Fruit fly (Drosophila melanogaster) whole organism, embryonic: ENCODE measurements around the gene Polr1B.
"Not testable (repeated sequence)": the region's sequence is repeated elsewhere in the genome, so short reads cannot be mapped to it uniquely, and the experiment has no call there.

ENCODE experiments used
- Awh ChIP-seq: fragments of 200-800 bp; sonication (Bioruptor generic); IDR thresholded peaks from 2 replicates; pipeline ENCODE4, ENCODE4 v1.3.6; 2022; ENCODE audit warnings: missing biosample characterization, missing genetic modification characterization
- CG12155 ChIP-seq: fragments of 200-800 bp; sonication (Bioruptor generic); optimal IDR thresholded peaks from 3 replicates; lab custom pipeline; 2016; ENCODE audit warnings: missing biosample characterization, missing genetic modification characterization
- CG16813 ChIP-seq: fragments of 200-800 bp; sonication (Bioruptor generic); IDR thresholded peaks from 3 replicates; pipeline ENCODE4 v1.3.6; 2022; ENCODE audit warnings: missing biosample characterization, missing genetic modification characterization; ENCODE audit not compliant: partially characterized antibody
- CG18599 ChIP-seq: fragments of 200-800 bp; sonication (Bioruptor generic); optimal IDR thresholded peaks from 3 replicates; lab custom pipeline; 2017; ENCODE audit warnings: missing biosample characterization, missing genetic modification characterization, mild to moderate bottlenecking, moderate library complexity, missing genetic modification reagents
- CG2116 ChIP-seq: fragments of 200-800 bp; sonication (Bioruptor generic); optimal IDR thresholded peaks from 3 replicates; lab custom pipeline; 2018; ENCODE audit warnings: missing biosample characterization, mild to moderate bottlenecking, missing genetic modification characterization
- CG34422 ChIP-seq: fragments of 200-800 bp; sonication (Bioruptor generic); IDR thresholded peaks from 3 replicates; pipeline ENCODE4 v1.3.6; 2022; ENCODE audit warnings: missing biosample characterization, missing genetic modification characterization
- CG5180 ChIP-seq: fragments of 200-800 bp; sonication (Bioruptor generic); optimal IDR thresholded peaks from 3 replicates; lab custom pipeline; 2017; ENCODE audit warnings: missing biosample characterization, missing genetic modification characterization, mild to moderate bottlenecking, moderate library complexity, missing genetic modification reagents
- CG7928 ChIP-seq: fragments of 200-800 bp; sonication (Bioruptor generic); optimal IDR thresholded peaks from 2 replicates; lab custom pipeline; 2017; ENCODE audit warnings: missing biosample characterization, mild to moderate bottlenecking, missing genetic modification characterization
- CG7963 ChIP-seq: fragments of 200-800 bp; sonication (Bioruptor generic); IDR thresholded peaks from 3 replicates; pipeline ENCODE4 v1.3.6; 2022; ENCODE audit warnings: missing biosample characterization, missing genetic modification characterization; ENCODE audit not compliant: partially characterized antibody
- CG9932 ChIP-seq: fragments of 200-800 bp; sonication (Bioruptor generic); IDR thresholded peaks from 2 replicates; pipeline ENCODE4 v1.3.6; 2022; ENCODE audit warnings: missing biosample characterization, missing genetic modification characterization
- Dad ChIP-seq: fragments of 200-800 bp; sonication (Bioruptor generic); optimal IDR thresholded peaks from 3 replicates; lab custom pipeline; 2016; ENCODE audit warnings: missing biosample characterization, missing genetic modification characterization
- Dref ChIP-seq: fragments of 200-800 bp; sonication (Bioruptor generic); IDR thresholded peaks from 2 replicates; pipeline ENCODE4 v1.3.6; 2022; ENCODE audit warnings: missing biosample characterization, missing genetic modification characterization
- HHEX ChIP-seq: fragments of 200-800 bp; sonication (Bioruptor generic); optimal IDR thresholded peaks from 3 replicates; lab custom pipeline; 2017; ENCODE audit warnings: missing biosample characterization, mild to moderate bottlenecking, missing genetic modification characterization, missing genetic modification reagents
- Lpt ChIP-seq: fragments of >200 bp; optimal IDR thresholded peaks from 2 replicates; lab custom pipeline; 2018; ENCODE audit warnings: missing biosample characterization, missing genetic modification characterization
- Nf-YA ChIP-seq: fragments of 200-800 bp; sonication (Bioruptor generic); IDR thresholded peaks from 2 replicates; pipeline ENCODE4 v1.3.6; 2022; ENCODE audit warnings: missing biosample characterization, missing genetic modification characterization
- Opbp ChIP-seq: fragments of 200-800 bp; sonication (Bioruptor generic); IDR thresholded peaks from 3 replicates; pipeline ENCODE4 v1.3.6; 2022; ENCODE audit warnings: missing biosample characterization, missing genetic modification characterization; ENCODE audit not compliant: partially characterized antibody
- Scr ChIP-seq: fragments of 200-800 bp; sonication (Bioruptor generic); IDR thresholded peaks from 2 replicates; pipeline ENCODE4 v1.3.6; 2022; ENCODE audit warnings: missing biosample characterization, missing genetic modification characterization; ENCODE audit not compliant: partially characterized antibody
- Trl ChIP-seq, 3 experiments: fragments of >200 bp in 2 of 3; fragments of 200-800 bp in 1 of 3; sonication (Bioruptor generic) in 1 of 3; optimal IDR thresholded peaks; 2 replicates in 1 of 3; 3 replicates in 2 of 3; lab custom pipeline; 2016 to 2017; ENCODE audit warnings: missing biosample characterization in 1 of 3, missing genetic modification characterization in 1 of 3
- ara ChIP-seq: fragments of 200-800 bp; sonication (Bioruptor generic); IDR thresholded peaks from 2 replicates; pipeline ENCODE4 v1.3.6; 2022; ENCODE audit warnings: missing biosample characterization, missing genetic modification characterization
- ato ChIP-seq: fragments of 200-800 bp; sonication (Bioruptor generic); IDR thresholded peaks from 2 replicates; pipeline ENCODE4 v1.3.6; 2022; ENCODE audit warnings: missing biosample characterization, missing genetic modification characterization; ENCODE audit not compliant: partially characterized antibody
- dan ChIP-seq: fragments of 200-800 bp; sonication (Bioruptor generic); IDR thresholded peaks from 2 replicates; pipeline ENCODE4 v1.3.6; 2022; ENCODE audit warnings: missing biosample characterization, missing genetic modification characterization
- fd3F ChIP-seq: fragments of 200-800 bp; sonication (Bioruptor generic); optimal IDR thresholded peaks from 2 replicates; lab custom pipeline; 2018; ENCODE audit warnings: missing biosample characterization, mild to moderate bottlenecking, missing genetic modification characterization, moderate library complexity
- ftz-f1 ChIP-seq: fragments of 200-800 bp; sonication (Bioruptor generic); optimal IDR thresholded peaks from 2 replicates; lab custom pipeline; 2016; ENCODE audit warnings: missing biosample characterization, missing genetic modification characterization
- gfzf ChIP-seq: fragments of 200-800 bp; sonication (Bioruptor generic); optimal IDR thresholded peaks from 2 replicates; lab custom pipeline; 2016; ENCODE audit warnings: missing biosample characterization, mild to moderate bottlenecking, missing genetic modification characterization, moderate library complexity
- hbn ChIP-seq: fragments of 200-800 bp; sonication (Bioruptor generic); IDR thresholded peaks from 2 replicates; pipeline ENCODE4 v1.3.6; 2022; ENCODE audit warnings: missing biosample characterization, missing genetic modification characterization; ENCODE audit not compliant: partially characterized antibody
- kah ChIP-seq: fragments of 200-800 bp; sonication (Bioruptor generic); optimal IDR thresholded peaks from 2 replicates; lab custom pipeline; 2018; ENCODE audit warnings: missing biosample characterization, mild to moderate bottlenecking, missing genetic modification characterization
- knrl ChIP-seq: fragments of 200-800 bp; sonication (Bioruptor generic); IDR thresholded peaks from 3 replicates; pipeline ENCODE4 v1.3.6; 2022; ENCODE audit warnings: missing biosample characterization, missing genetic modification characterization; ENCODE audit not compliant: partially characterized antibody
- lilli ChIP-seq: fragments of 200-800 bp; sonication (Bioruptor generic); optimal IDR thresholded peaks from 3 replicates; lab custom pipeline; 2016; ENCODE audit warnings: missing biosample characterization, missing genetic modification characterization
- lov ChIP-seq, 2 experiments: fragments of 200-800 bp in 1 of 2; fragments of >200 bp in 1 of 2; sonication (Bioruptor generic) in 1 of 2; IDR thresholded peaks in 1 of 2; optimal IDR thresholded peaks in 1 of 2; 2 replicates in 1 of 2; 3 replicates in 1 of 2; pipeline versions ENCODE4 v1.3.6 to Lab custom; 2017 to 2022; ENCODE audit warnings: missing biosample characterization in 1 of 2, missing genetic modification characterization in 1 of 2
- onecut ChIP-seq: fragments of 200-800 bp; sonication (Bioruptor generic); IDR thresholded peaks from 2 replicates; pipeline ENCODE4 v1.3.6; 2022; ENCODE audit warnings: missing biosample characterization, missing genetic modification characterization
- pros ChIP-seq: fragments of 200-800 bp; sonication (Bioruptor generic); optimal IDR thresholded peaks from 3 replicates; lab custom pipeline; 2019; ENCODE audit warnings: missing biosample characterization, mild to moderate bottlenecking, missing genetic modification characterization, moderate library complexity
- rib ChIP-seq: fragments of 200-800 bp; sonication (Bioruptor generic); IDR thresholded peaks from 2 replicates; pipeline ENCODE4 v1.3.6; 2022; ENCODE audit warnings: missing biosample characterization, missing genetic modification characterization
- sens-2 ChIP-seq: fragments of 200-800 bp; sonication (Bioruptor generic); IDR thresholded peaks from 2 replicates; pipeline ENCODE4 v1.3.6; 2022; ENCODE audit warnings: missing biosample characterization, missing genetic modification characterization
- sug ChIP-seq: fragments of 200-800 bp; optimal IDR thresholded peaks from 2 replicates; lab custom pipeline; 2019; ENCODE audit warnings: missing biosample characterization, mild to moderate bottlenecking, missing genetic modification characterization, moderate library complexity
- unc-4 ChIP-seq: fragments of 200-800 bp; sonication (Bioruptor generic); IDR thresholded peaks from 2 replicates; pipeline ENCODE4 v1.3.6; 2022; ENCODE audit warnings: missing biosample characterization, missing genetic modification characterization; ENCODE audit not compliant: partially characterized antibody

Gene Polr1B

DNA sequence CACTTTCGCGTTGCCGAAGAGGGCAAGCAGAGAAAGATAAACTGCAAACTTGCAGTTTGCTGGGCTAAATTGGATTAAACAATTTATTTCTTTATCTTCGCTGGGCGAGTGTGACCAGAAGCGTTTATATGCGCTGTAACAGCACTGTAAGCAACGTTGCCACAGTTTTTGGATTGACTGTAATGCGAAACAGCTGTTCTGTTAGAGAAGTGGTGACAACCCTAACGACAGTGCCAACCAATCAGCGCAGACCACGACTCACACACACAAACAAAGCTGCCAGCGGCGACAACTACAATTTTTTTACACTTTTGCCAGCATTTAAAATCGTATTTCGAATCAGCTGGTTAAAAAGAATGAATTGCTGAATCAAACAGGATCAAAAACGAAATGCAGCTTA lies 48.8 kb downstream of the Polr1B start, which contains the start of the genes crq and shv (continued):
- peak; percentile 91 for TF ChIP-seq Nf-YA (GFP tag; lab: Robert Waterston, UW)
- no peak for TF ChIP-seq lilli (GFP tag; lab: Kevin White, UChicago)
- TF ChIP-seq Dad (GFP tag; lab: Kevin White, UChicago): no peak
- TF ChIP-seq CG18599 (GFP tag; lab: Kevin White, UChicago): no peak
- TF ChIP-seq CG7928: no peak
- no peak for TF ChIP-seq Trl (optimal IDR thresholded peaks at IDR 0.05; lab: Kevin White, UChicago)
- no peak for TF ChIP-seq Trl (GFP tag; optimal IDR thresholded peaks at IDR 0.05; lab: Kevin White, UChicago)
- peak; percentile 52; the same call in 1 of the 3 replicates for TF ChIP-seq CG34422 (GFP tag; lab: Robert Waterston, UW)
- no peak for TF ChIP-seq ara (GFP tag; lab: Robert Waterston, UW)
- TF ChIP-seq gfzf (GFP tag; lab: Kevin White, UChicago): peak; percentile 61
- no peak for TF ChIP-seq kah (GFP tag; lab: Kevin White, UChicago)
- TF ChIP-seq CG7963 (GFP tag; lab: Robert Waterston, UW): no peak
- TF ChIP-seq fd3F: no peak
- TF ChIP-seq ftz-f1 (GFP tag; lab: Kevin White, UChicago): peak; percentile 12
- peak; percentile 35; the same call in 1 of the 2 replicates for TF ChIP-seq hbn (GFP tag; lab: Robert Waterston, UW)
- TF ChIP-seq ato (GFP tag; lab: Robert Waterston, UW): 0 out of 2 replicates have a peak, but pooled peaks have one; percentile 30
- no peak for TF ChIP-seq Awh (GFP tag; lab: Robert Waterston, UW)
- no peak for TF ChIP-seq sug
- no peak for TF ChIP-seq lov (optimal IDR thresholded peaks at IDR 0.05; lab: Kevin White, UChicago)
- no peak for TF ChIP-seq lov (GFP tag; IDR thresholded peaks at IDR 0.05; lab: Robert Waterston, UW)
- no peak for TF ChIP-seq sens-2 (GFP tag; lab: Robert Waterston, UW)
- TF ChIP-seq CG9932 (GFP tag; lab: Robert Waterston, UW): no peak
- TF ChIP-seq unc-4 (GFP tag; lab: Robert Waterston, UW): peak; percentile 42; the same call in 1 of the 2 replicates
- no peak for TF ChIP-seq rib (GFP tag; lab: Robert Waterston, UW)
- TF ChIP-seq CG12155 (GFP tag; lab: Kevin White, UChicago): no peak
- TF ChIP-seq knrl (GFP tag; lab: Robert Waterston, UW): no peak
- no peak for TF ChIP-seq Lpt (GFP tag; lab: Kevin White, UChicago)

DNA sequence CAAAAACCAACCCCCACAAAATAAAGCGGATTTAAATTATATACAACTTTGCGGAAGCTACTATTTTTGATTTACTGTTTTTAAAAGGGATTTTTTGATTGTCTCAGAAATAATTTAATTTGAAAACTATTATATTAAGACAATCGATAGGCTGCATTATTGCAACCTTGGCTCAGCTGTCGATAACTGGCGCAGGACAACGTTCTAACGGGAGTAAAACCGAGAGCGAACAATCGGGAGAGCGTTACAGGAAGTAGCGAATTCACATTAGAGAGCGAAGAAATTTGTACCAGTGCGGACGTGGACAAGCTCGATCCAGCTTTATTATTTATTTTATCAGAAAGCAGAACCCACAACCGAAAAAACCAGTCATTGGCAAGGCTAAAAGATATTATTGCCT lies 51.2 kb downstream of the Polr1B start, which contains the start of gene CG4133:
CG4133 (plus strand) TSS at position 258 of the 400 bp plus-strand sequence.
- peak; percentile 86 for TF ChIP-seq CG2116 (GFP tag; lab: Kevin White, UChicago)
- peak; percentile 20; the same call in 1 of the 3 replicates for TF ChIP-seq Opbp (GFP tag; lab: Robert Waterston, UW)
- peak; percentile 36; the same call in 1 of the 3 replicates for TF ChIP-seq CG16813 (GFP tag; lab: Robert Waterston, UW)
- TF ChIP-seq Trl (optimal IDR thresholded peaks at IDR 0.05; lab: Kevin White, UChicago): peak; percentile 4 to 45
- TF ChIP-seq Trl (GFP tag; optimal IDR thresholded peaks at IDR 0.05; lab: Kevin White, UChicago): not testable (repeated sequence)
- TF ChIP-seq Scr (GFP tag; lab: Robert Waterston, UW): peak; percentile 35; the same call in 1 of the 2 replicates
- peak; percentile 56 for TF ChIP-seq Dref (GFP tag; lab: Robert Waterston, UW)

DNA sequence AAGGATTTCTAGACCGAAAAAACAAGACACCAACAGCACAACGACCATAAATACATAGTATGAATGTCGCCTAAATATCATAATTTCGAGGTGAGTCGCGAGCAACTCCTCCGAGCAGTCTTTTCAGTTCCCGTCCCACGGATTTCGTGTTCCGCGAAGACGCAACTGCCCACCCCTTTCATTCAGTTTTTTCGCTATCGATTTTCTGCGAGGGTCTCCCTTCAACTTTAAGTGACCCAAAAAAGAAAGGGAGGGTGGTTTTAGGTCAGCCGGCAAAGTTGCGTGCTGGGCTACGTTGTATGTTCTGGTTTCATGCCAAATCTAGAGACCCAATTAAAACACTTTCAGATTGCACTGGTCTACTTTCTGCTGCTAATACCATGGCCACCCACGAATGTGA lies 51.7 kb downstream of the Polr1B start:
- TF ChIP-seq pros (GFP tag; lab: Kevin White, UChicago): peak; percentile 38
- no peak for TF ChIP-seq HHEX
- TF ChIP-seq dan (GFP tag; lab: Robert Waterston, UW): no peak
- peak; percentile 97 for TF ChIP-seq onecut (GFP tag; lab: Robert Waterston, UW)
- TF ChIP-seq CG5180 (GFP tag; lab: Kevin White, UChicago): no peak
